Worm (Caenorhabditis elegans): ENCODE results near the gene C07H6.2.

ce11 chrIII:7554697-7555145 lies 33.9 kb downstream of the C07H6.2 start:
- TF ChIP-seq sea-1 (GFP tag; conservative IDR thresholded peaks at IDR 0.05), result 0 out of 2 replicates have a peak, but pooled peaks have one; percentile 45
- no peak for TF ChIP-seq ets-7 (tag; optimal IDR thresholded peaks at IDR 0.05)
- no peak for TF ChIP-seq ama-1 (optimal IDR thresholded peaks at IDR 0.05)
- no peak for TF ChIP-seq flt-1 (GFP tag; IDR thresholded peaks at IDR 0.05)
- peak; percentile 32 for TF ChIP-seq hmg-4 (GFP tag; optimal IDR thresholded peaks at IDR 0.05)
- no peak for TF ChIP-seq pes-1 (GFP tag; IDR thresholded peaks at IDR 0.05)
- TF ChIP-seq ceh-13 (GFP tag; optimal IDR thresholded peaks at IDR 0.05), result peak; percentile 61
- no peak for TF ChIP-seq hmbx-1 (tag; optimal IDR thresholded peaks at IDR 0.05)
- no peak for TF ChIP-seq aly-1 (tag; optimal IDR thresholded peaks at IDR 0.05)

All from whole organism, early embryonic.